Fruit fly (Drosophila melanogaster) whole organism, embryonic: ENCODE data around the gene TTLL6B.

Experiments
- Adf1 ChIP-seq: fragments of 200-800 bp; sonication (Bioruptor generic); IDR thresholded peaks from 2 replicates; pipeline ENCODE4 v1.3.6; 2022; ENCODE audit warnings: missing biosample characterization, missing genetic modification characterization
- Asciz ChIP-seq: fragments of 200-800 bp; sonication (Bioruptor generic); optimal IDR thresholded peaks from 2 replicates; lab custom pipeline; 2017; ENCODE audit warnings: missing biosample characterization, mild to moderate bottlenecking, missing genetic modification characterization, missing genetic modification reagents
- Bgb ChIP-seq: fragments of 200-800 bp; sonication (Bioruptor generic); IDR thresholded peaks from 2 replicates; pipeline ENCODE4 v1.3.6; 2022; ENCODE audit warnings: missing biosample characterization, missing genetic modification characterization; ENCODE audit not compliant: partially characterized antibody
- CG10147 ChIP-seq: fragments of 200-800 bp; sonication (Bioruptor generic); optimal IDR thresholded peaks from 2 replicates; lab custom pipeline; 2019; ENCODE audit warnings: missing biosample characterization, mild to moderate bottlenecking, missing genetic modification characterization, moderate library complexity
- CG1024 ChIP-seq: fragments of 200-800 bp; sonication (Bioruptor generic); IDR thresholded peaks from 2 replicates; pipeline ENCODE4 v1.3.6; 2022; ENCODE audit warnings: missing biosample characterization, missing genetic modification characterization
- CG11085 ChIP-seq: fragments of 200-800 bp; sonication (Bioruptor generic); IDR thresholded peaks from 2 replicates; pipeline ENCODE4 v1.3.6; 2022; ENCODE audit warnings: missing biosample characterization, missing genetic modification characterization
- CG12155 ChIP-seq: fragments of 200-800 bp; sonication (Bioruptor generic); optimal IDR thresholded peaks from 3 replicates; lab custom pipeline; 2016; ENCODE audit warnings: missing biosample characterization, missing genetic modification characterization
- CG12744 ChIP-seq: fragments of 200-800 bp; sonication (Bioruptor generic); optimal IDR thresholded peaks from 2 replicates; lab custom pipeline; 2016; ENCODE audit warnings: missing biosample characterization, missing genetic modification characterization
- CG13775 ChIP-seq: fragments of 200-800 bp; sonication (Bioruptor generic); optimal IDR thresholded peaks from 3 replicates; lab custom pipeline; 2017; ENCODE audit warnings: missing biosample characterization, mild to moderate bottlenecking, missing genetic modification characterization
- CG15514 ChIP-seq: fragments of 200-800 bp; sonication (Bioruptor generic); optimal IDR thresholded peaks from 3 replicates; lab custom pipeline; 2017; ENCODE audit warnings: missing biosample characterization, missing genetic modification characterization, mild to moderate bottlenecking, moderate library complexity, missing genetic modification reagents
- CG18262 ChIP-seq: fragments of 200-800 bp; optimal IDR thresholded peaks from 3 replicates; lab custom pipeline; 2019; ENCODE audit warnings: missing biosample characterization, mild to moderate bottlenecking, missing genetic modification characterization, moderate library complexity
- CG18764 ChIP-seq: fragments of 200-800 bp; sonication (Bioruptor generic); optimal IDR thresholded peaks from 3 replicates; lab custom pipeline; 2016; ENCODE audit warnings: missing biosample characterization, missing genetic modification characterization
- CG2129 ChIP-seq: fragments of 200-800 bp; sonication (Bioruptor generic); IDR thresholded peaks from 2 replicates; pipeline ENCODE4 v1.3.6; 2022; ENCODE audit warnings: missing biosample characterization, missing genetic modification characterization; ENCODE audit not compliant: partially characterized antibody
- CG2712 ChIP-seq: fragments of 200-800 bp; optimal IDR thresholded peaks from 3 replicates; lab custom pipeline; 2019; ENCODE audit warnings: missing biosample characterization, mild to moderate bottlenecking, missing genetic modification characterization, moderate library complexity
- CG3847 ChIP-seq: fragments of 200-800 bp; sonication (Bioruptor generic); IDR thresholded peaks from 2 replicates; pipeline ENCODE4 v1.3.6; 2022; ENCODE audit warnings: missing biosample characterization, missing genetic modification characterization
- CG4360 ChIP-seq: fragments of 200-800 bp; sonication (Bioruptor generic); IDR thresholded peaks from 2 replicates; pipeline ENCODE4 v1.3.6; 2022; ENCODE audit warnings: missing biosample characterization, missing genetic modification characterization
- CG4707 ChIP-seq: fragments of 200-800 bp; sonication (Bioruptor generic); optimal IDR thresholded peaks from 2 replicates; lab custom pipeline; 2018; ENCODE audit warnings: missing biosample characterization, mild to moderate bottlenecking, missing genetic modification characterization, moderate library complexity
- CG6683 ChIP-seq: fragments of 200-800 bp; sonication (Bioruptor generic); optimal IDR thresholded peaks from 2 replicates; lab custom pipeline; 2017; ENCODE audit warnings: missing biosample characterization, mild to moderate bottlenecking, missing genetic modification characterization, missing genetic modification reagents
- CG7839 ChIP-seq: fragments of 200-800 bp; sonication (Bioruptor generic); optimal IDR thresholded peaks from 3 replicates; lab custom pipeline; 2018; ENCODE audit warnings: missing biosample characterization, mild to moderate bottlenecking, missing genetic modification characterization, moderate library complexity
- CG9609 ChIP-seq: fragments of 200-800 bp; sonication (Bioruptor generic); optimal IDR thresholded peaks from 3 replicates; lab custom pipeline; 2016; ENCODE audit warnings: missing biosample characterization, missing genetic modification characterization
- CG9817 ChIP-seq: fragments of 200-800 bp; sonication (Bioruptor generic); optimal IDR thresholded peaks from 2 replicates; lab custom pipeline; 2018; ENCODE audit warnings: missing biosample characterization, mild to moderate bottlenecking, missing genetic modification characterization, moderate library complexity
- Ets65A ChIP-seq: fragments of 200-800 bp; sonication (Bioruptor generic); peaks from one replicate; lab custom pipeline; 2016; ENCODE audit warnings: missing biosample characterization, missing genetic modification characterization
- HLH4C ChIP-seq: fragments of 200-800 bp; sonication (Bioruptor generic); IDR thresholded peaks from 3 replicates; pipeline ENCODE4 v1.3.6; 2022; ENCODE audit warnings: missing biosample characterization, missing genetic modification characterization; ENCODE audit not compliant: partially characterized antibody
- Hey ChIP-seq: fragments of 200-800 bp; sonication (Bioruptor generic); optimal IDR thresholded peaks from 3 replicates; lab custom pipeline; 2018; ENCODE audit warnings: missing biosample characterization, mild to moderate bottlenecking, missing genetic modification characterization
- Lpt ChIP-seq: fragments of >200 bp; optimal IDR thresholded peaks from 2 replicates; lab custom pipeline; 2018; ENCODE audit warnings: missing biosample characterization, missing genetic modification characterization
- MTF-1 ChIP-seq: fragments of 200-800 bp; sonication (Bioruptor generic); optimal IDR thresholded peaks from 2 replicates; lab custom pipeline; 2018; ENCODE audit warnings: missing biosample characterization, mild to moderate bottlenecking, missing genetic modification characterization, borderline replicate concordance
- Med ChIP-seq: fragments of 200-800 bp; sonication (Bioruptor generic); peaks from one replicate; lab custom pipeline; 2016; ENCODE audit warnings: missing biosample characterization, missing genetic modification characterization, mild to moderate bottlenecking, inconsistent platforms, moderate library complexity
- Nf-YA ChIP-seq: fragments of 200-800 bp; sonication (Bioruptor generic); IDR thresholded peaks from 2 replicates; pipeline ENCODE4 v1.3.6; 2022; ENCODE audit warnings: missing biosample characterization, missing genetic modification characterization
- Rfx ChIP-seq: fragments of 200-800 bp; sonication (Bioruptor generic); IDR thresholded peaks from 2 replicates; pipeline ENCODE4 v1.3.6; 2022; ENCODE audit warnings: missing biosample characterization, missing genetic modification characterization
- ara ChIP-seq: fragments of 200-800 bp; sonication (Bioruptor generic); IDR thresholded peaks from 2 replicates; pipeline ENCODE4 v1.3.6; 2022; ENCODE audit warnings: missing biosample characterization, missing genetic modification characterization
- bigmax ChIP-seq: fragments of 200-800 bp; sonication (Bioruptor generic); optimal IDR thresholded peaks from 2 replicates; lab custom pipeline; 2018; ENCODE audit warnings: missing biosample characterization, mild to moderate bottlenecking, missing genetic modification characterization
- bowl ChIP-seq: fragments of 200-800 bp; sonication (Bioruptor generic); IDR thresholded peaks from 2 replicates; pipeline ENCODE4 v1.3.6; 2022; ENCODE audit warnings: missing biosample characterization, missing genetic modification characterization
- br ChIP-seq: fragments of >200 bp; optimal IDR thresholded peaks from 2 replicates; lab custom pipeline; 2017
- chm ChIP-seq: fragments of 200-800 bp; sonication (Bioruptor generic); IDR thresholded peaks from 2 replicates; pipeline ENCODE4 v1.3.6; 2022; ENCODE audit warnings: missing biosample characterization, missing genetic modification characterization
- crc ChIP-seq: fragments of 200-800 bp; sonication (Bioruptor generic); optimal IDR thresholded peaks from 2 replicates; lab custom pipeline; 2016; ENCODE audit warnings: missing biosample characterization, missing genetic modification characterization
- fd64A ChIP-seq: fragments of 200-800 bp; sonication (Bioruptor generic); optimal IDR thresholded peaks from 3 replicates; lab custom pipeline; 2018; ENCODE audit warnings: missing biosample characterization, mild to moderate bottlenecking, missing genetic modification characterization
- her ChIP-seq: fragments of 200-800 bp; sonication (Bioruptor generic); optimal IDR thresholded peaks from 2 replicates; lab custom pipeline; 2016; ENCODE audit warnings: missing biosample characterization, missing genetic modification characterization
- hkb ChIP-seq, 2 experiments: fragments of 200-800 bp in 1 of 2; fragments of >200 bp in 1 of 2; sonication (Bioruptor generic) in 1 of 2; IDR thresholded peaks in 1 of 2; optimal IDR thresholded peaks in 1 of 2; 2 replicates each; pipeline versions ENCODE4 v1.3.6 to Lab custom; 2017 to 2022; ENCODE audit warnings: missing biosample characterization in 1 of 2, missing genetic modification characterization in 1 of 2
- insv ChIP-seq, 2 experiments: fragments of 200-800 bp; sonication (Bioruptor generic); optimal IDR thresholded peaks; 3 replicates each; lab custom pipeline; 2016 to 2018; ENCODE audit warnings: missing biosample characterization in 2 of 2, missing genetic modification characterization in 2 of 2
- jigr1 ChIP-seq: fragments of 200-800 bp; sonication (Bioruptor generic); IDR thresholded peaks from 3 replicates; pipeline ENCODE4 v1.3.6; 2022; ENCODE audit warnings: missing biosample characterization, missing genetic modification characterization
- onecut ChIP-seq: fragments of 200-800 bp; sonication (Bioruptor generic); IDR thresholded peaks from 2 replicates; pipeline ENCODE4 v1.3.6; 2022; ENCODE audit warnings: missing biosample characterization, missing genetic modification characterization
- peb ChIP-seq: fragments of 200-800 bp; sonication (Bioruptor generic); IDR thresholded peaks from 2 replicates; pipeline ENCODE4 v1.3.6; 2022; ENCODE audit warnings: missing biosample characterization, missing genetic modification characterization
- psq ChIP-seq: fragments of 200-800 bp; sonication (Bioruptor generic); optimal IDR thresholded peaks from 2 replicates; lab custom pipeline; 2017; ENCODE audit warnings: missing biosample characterization, missing genetic modification characterization
- run ChIP-seq: fragments of 200-800 bp; sonication (Bioruptor generic); optimal IDR thresholded peaks from 3 replicates; lab custom pipeline; 2018; ENCODE audit warnings: missing biosample characterization, mild to moderate bottlenecking, missing genetic modification characterization
- sna ChIP-seq: fragments of 200-800 bp; sonication (Bioruptor generic); IDR thresholded peaks from 2 replicates; pipeline ENCODE4 v1.3.6; 2022; ENCODE audit warnings: missing biosample characterization, missing genetic modification characterization; ENCODE audit not compliant: partially characterized antibody
- so ChIP-seq: fragments of 200-800 bp; sonication (Bioruptor generic); IDR thresholded peaks from 3 replicates; pipeline ENCODE4 v1.3.6; 2022; ENCODE audit warnings: missing biosample characterization, missing genetic modification characterization
- unpg ChIP-seq: fragments of 200-800 bp; sonication (Bioruptor generic); optimal IDR thresholded peaks from 3 replicates; lab custom pipeline; 2018; ENCODE audit warnings: missing biosample characterization, mild to moderate bottlenecking, missing genetic modification characterization, moderate library complexity
- vvl ChIP-seq: fragments of 200-800 bp; sonication (Bioruptor generic); IDR thresholded peaks from 2 replicates; pipeline ENCODE4 v1.3.6; 2022; ENCODE audit warnings: missing biosample characterization, missing genetic modification characterization
- zen ChIP-seq: fragments of 200-800 bp; sonication (Bioruptor generic); optimal IDR thresholded peaks from 3 replicates; lab custom pipeline; 2018; ENCODE audit warnings: missing biosample characterization, mild to moderate bottlenecking, missing genetic modification characterization, moderate library complexity

Gene TTLL6B

dm6 chr3R:27281022-27281810 lies 30.4 kb upstream of the TTLL6B start (continued):
- TF ChIP-seq Med (GFP tag; lab: Kevin White, UChicago) (peak; percentile 100), so (GFP tag; lab: Robert Waterston, UW) (peak; percentile 96), CG6683 (peak; percentile 91), zen (peak; percentile 76), peb (GFP tag; lab: Robert Waterston, UW) (peak; percentile 95), CG10147 (peak; percentile 89), sna (no peak), CG15514 (peak; percentile 93), CG18764 (GFP tag; lab: Kevin White, UChicago) (peak; percentile 91), CG13775 (peak; percentile 92), psq (GFP tag; lab: Kevin White, UChicago) (peak; percentile 64), CG9817 (peak; percentile 93), jigr1 (peak; percentile 94), Bgb (GFP tag; lab: Robert Waterston, UW) (peak; percentile 82), CG3847 (GFP tag; lab: Robert Waterston, UW) (peak; percentile 96), CG11085 (GFP tag; lab: Robert Waterston, UW) (peak; percentile 94), fd64A (GFP tag; lab: Kevin White, UChicago) (peak; percentile 92), bigmax (peak; percentile 68), CG4360 (GFP tag; lab: Robert Waterston, UW) (peak; percentile 78), CG1024 (GFP tag; lab: Robert Waterston, UW) (peak; percentile 86), crc (GFP tag; lab: Kevin White, UChicago) (peak; percentile 90), CG18262 (tag; lab: Kevin White, UChicago) (peak; percentile 93), br (lab: Kevin White, UChicago) (no peak), CG2712 (tag; lab: Kevin White, UChicago) (peak; percentile 94), CG4707 (peak; percentile 88), chm (GFP tag; lab: Robert Waterston, UW) (peak; percentile 97), CG12744 (GFP tag; lab: Kevin White, UChicago) (peak; percentile 90), Rfx (GFP tag; lab: Robert Waterston, UW) (peak; percentile 98), MTF-1 (GFP tag; lab: Kevin White, UChicago) (peak; percentile 92), Nf-YA (GFP tag; lab: Robert Waterston, UW) (peak; percentile 92), her (GFP tag; lab: Kevin White, UChicago) (peak; percentile 95), Asciz (GFP tag; lab: Kevin White, UChicago) (peak; percentile 92), CG12155 (peak; percentile 98), Lpt (no peak), CG2129 (GFP tag; lab: Robert Waterston, UW) (no peak), HLH4C (GFP tag; lab: Robert Waterston, UW) (peak; percentile 62; the same call in 2 of the 3 replicates), run (tag; lab: Kevin White, UChicago) (peak; percentile 89), Adf1 (GFP tag; lab: Robert Waterston, UW) (peak; percentile 84), insv (GFP tag; optimal IDR thresholded peaks at IDR 0.05; lab: Kevin White, UChicago) (peak; percentile 28 to 41), bowl (GFP tag; lab: Robert Waterston, UW) (peak; percentile 94), ara (peak; percentile 96), CG9609 (GFP tag; lab: Kevin White, UChicago) (peak; percentile 97), unpg (GFP tag; lab: Kevin White, UChicago) (peak; percentile 96), vvl (GFP tag; lab: Robert Waterston, UW) (peak; percentile 99), Ets65A (peak; percentile 99), Hey (tag; lab: Kevin White, UChicago) (peak; percentile 83), hkb (optimal IDR thresholded peaks at IDR 0.05; lab: Kevin White, UChicago) (no peak), hkb (GFP tag; IDR thresholded peaks at IDR 0.05; lab: Robert Waterston, UW) (peak; percentile 98), onecut (GFP tag; lab: Robert Waterston, UW) (peak; percentile 93), CG7839 (tag; lab: Kevin White, UChicago) (peak; percentile 97)
